Worm (Caenorhabditis elegans): ENCODE results near the gene ZC239.21.

- no peak for TF ChIP-seq unc-39 (tag; optimal IDR thresholded peaks at IDR 0.05)
- TF ChIP-seq dmd-4 (tag; optimal IDR thresholded peaks at IDR 0.05), result no peak
- no peak for TF ChIP-seq zag-1 (tag; optimal IDR thresholded peaks at IDR 0.05)
- TF ChIP-seq elt-3 (tag; optimal IDR thresholded peaks at IDR 0.05), result no peak
- no peak for TF ChIP-seq snpc-4 (tag; optimal IDR thresholded peaks at IDR 0.05)
- no peak for TF ChIP-seq nhr-6 (tag; optimal IDR thresholded peaks at IDR 0.05)
- no peak for TF ChIP-seq R02D3.7 (tag; optimal IDR thresholded peaks at IDR 0.05)
Observed at ce11 chrII:3220723-3221122, 14.0 kb downstream of the ZC239.21 start, which contains the start of gene ZC239.22.
